Fruit fly (Drosophila melanogaster) whole organism, pupa: ENCODE results near the gene Bro.

Experiments
- CG10348 ChIP-seq: fragments of 200-800 bp; sonication (Bioruptor generic); IDR thresholded peaks from 2 replicates; pipeline ENCODE4 v1.3.6; 2022; ENCODE audit warnings: missing biosample characterization, missing genetic modification characterization
- CG12605 ChIP-seq: fragments of 200-800 bp; sonication (Bioruptor generic); IDR thresholded peaks from 2 replicates; pipeline ENCODE4 v1.3.6; 2022; ENCODE audit warnings: missing biosample characterization, missing genetic modification characterization
- CG14655 ChIP-seq: fragments of 200-800 bp; sonication (Bioruptor generic); optimal IDR thresholded peaks from 3 replicates; lab custom pipeline; 2017; ENCODE audit warnings: mild to moderate bottlenecking, missing biosample characterization, missing genetic modification reagents, missing genetic modification characterization
- CG32121 ChIP-seq: fragments of 200-800 bp; sonication (Bioruptor generic); IDR thresholded peaks from 2 replicates; pipeline ENCODE4 v1.3.6; 2022; ENCODE audit warnings: missing biosample characterization, missing genetic modification characterization
- CG34367 ChIP-seq: fragments of 200-800 bp; sonication (Bioruptor generic); optimal IDR thresholded peaks from 2 replicates; lab custom pipeline; 2018; ENCODE audit warnings: missing biosample characterization, mild to moderate bottlenecking, missing genetic modification characterization
- CG8159 ChIP-seq: fragments of 200-800 bp; sonication (Bioruptor generic); optimal IDR thresholded peaks from 3 replicates; lab custom pipeline; 2018; ENCODE audit warnings: missing biosample characterization, mild to moderate bottlenecking, missing genetic modification characterization, moderate library complexity
- CG8301 ChIP-seq: fragments of 200-800 bp; sonication (Bioruptor generic); optimal IDR thresholded peaks from 2 replicates; lab custom pipeline; 2018; ENCODE audit warnings: missing biosample characterization, mild to moderate bottlenecking, missing genetic modification characterization
- CG9948 ChIP-seq: fragments of 200-800 bp; sonication (Bioruptor generic); optimal IDR thresholded peaks from 2 replicates; lab custom pipeline; 2018; ENCODE audit warnings: missing biosample characterization, mild to moderate bottlenecking, missing genetic modification characterization, moderate library complexity
- D1 ChIP-seq: fragments of 200-800 bp; sonication (Bioruptor generic); optimal IDR thresholded peaks from 2 replicates; lab custom pipeline; 2018; ENCODE audit warnings: missing biosample characterization, mild to moderate bottlenecking, missing genetic modification characterization, moderate library complexity
- EcR ChIP-seq: fragments of 200-800 bp; sonication (Bioruptor generic); optimal IDR thresholded peaks from 3 replicates; lab custom pipeline; 2019; ENCODE audit warnings: missing biosample characterization, missing genetic modification characterization, mild to moderate bottlenecking, moderate library complexity, missing genetic modification reagents
- Ets98B ChIP-seq: fragments of 200-800 bp; sonication (Bioruptor generic); IDR thresholded peaks from 2 replicates; pipeline ENCODE4 v1.3.6; 2022; ENCODE audit warnings: missing biosample characterization, missing genetic modification characterization
- gl ChIP-seq: fragments of 200-800 bp; sonication (Bioruptor generic); optimal IDR thresholded peaks from 2 replicates; lab custom pipeline; 2018; ENCODE audit warnings: missing biosample characterization, mild to moderate bottlenecking, missing genetic modification characterization
- rn ChIP-seq: fragments of 200-800 bp; sonication (Bioruptor generic); IDR thresholded peaks from 2 replicates; pipeline ENCODE4 v1.3.6; 2022; ENCODE audit warnings: missing biosample characterization, missing genetic modification characterization

DNA sequence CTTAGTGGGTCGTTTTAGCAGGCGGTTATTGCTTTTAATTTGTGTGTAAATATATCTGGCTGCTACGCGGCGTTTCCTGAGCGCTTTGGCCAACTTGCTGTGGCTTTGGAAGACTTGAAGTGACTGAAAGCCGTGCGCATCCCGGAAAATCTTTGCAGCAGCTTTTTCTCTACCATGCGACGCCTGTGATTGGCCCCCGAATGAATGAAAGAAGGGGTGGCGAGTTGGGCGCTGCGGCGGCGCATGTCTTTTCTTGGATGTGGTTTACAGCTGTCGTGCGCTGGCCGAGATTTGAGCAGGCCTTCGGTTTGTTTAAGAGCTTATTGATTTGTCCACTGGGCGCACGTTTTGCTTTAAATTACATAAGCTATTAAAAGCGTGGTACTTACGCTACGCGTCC, 15.9 kb downstream of the Bro start:
- TF ChIP-seq gl (tag; lab: Kevin White, UChicago) = no peak
- TF ChIP-seq EcR = no peak
- no peak for TF ChIP-seq CG34367
- no peak for TF ChIP-seq CG12605 (GFP tag; lab: Robert Waterston, UW)
- TF ChIP-seq CG8159 (tag; lab: Kevin White, UChicago) = no peak
- TF ChIP-seq CG8301 = no peak
- no peak for TF ChIP-seq CG32121 (GFP tag; lab: Robert Waterston, UW)
- TF ChIP-seq Ets98B (GFP tag; lab: Robert Waterston, UW) = no peak
- TF ChIP-seq D1 (tag; lab: Kevin White, UChicago) = no peak
- TF ChIP-seq CG14655 (GFP tag; lab: Kevin White, UChicago) = no peak
- TF ChIP-seq CG9948 (tag; lab: Kevin White, UChicago) = no peak
- no peak for TF ChIP-seq rn
- no peak for TF ChIP-seq CG10348 (GFP tag; lab: Robert Waterston, UW)
